Fruit fly (Drosophila melanogaster) whole organism: ENCODE measurements around the gene CG14657.

Experiments
- CG8478 ChIP-seq: fragments of >200 bp; optimal IDR thresholded peaks from 2 replicates; lab custom pipeline; 2018; ENCODE audit warnings: inconsistent platforms
- Dll ChIP-seq: fragments of >200 bp; optimal IDR thresholded peaks from 2 replicates; lab custom pipeline; 2017
- EcR ChIP-seq, 2 experiments: fragments of >200 bp; optimal IDR thresholded peaks; 2 replicates each; lab custom pipeline; 2017; ENCODE audit warnings: missing biosample characterization in 2 of 2, missing genetic modification characterization in 2 of 2, missing genetic modification reagents in 2 of 2
- pan ChIP-seq: fragments of >200 bp; optimal IDR thresholded peaks from 2 replicates; lab custom pipeline; 2017
- psq ChIP-seq: fragments of >200 bp; optimal IDR thresholded peaks from 2 replicates; lab custom pipeline; 2017
- usp ChIP-seq: fragments of >200 bp; optimal IDR thresholded peaks from 2 replicates; lab custom pipeline; 2017; ENCODE audit warnings: missing biosample characterization, missing genetic modification characterization, mixed read lengths

Gene CG14657

DNA sequence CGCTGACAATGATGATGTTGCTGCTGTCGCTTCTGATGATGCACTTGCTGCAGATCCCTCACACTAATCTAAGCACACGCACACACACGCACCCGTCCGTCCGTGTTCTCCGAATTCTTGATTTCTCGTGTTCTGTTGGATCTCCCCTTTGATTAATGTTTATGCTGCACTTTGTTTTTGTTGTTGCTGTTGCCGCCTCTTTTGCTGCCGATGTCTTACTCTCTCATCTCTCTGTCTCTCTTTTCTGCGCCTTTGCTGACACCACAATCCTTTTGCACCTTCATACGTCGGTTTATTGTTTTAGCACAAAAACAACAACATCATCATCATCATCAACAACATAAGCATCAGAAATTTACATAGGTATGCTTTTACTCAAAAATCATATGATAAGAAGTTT is 23.2 kb downstream of the CG14657 start:
- TF ChIP-seq pan (lab: Kevin White, UChicago) (no peak), usp (GFP tag; lab: Kevin White, UChicago) (no peak), Dll (no peak), CG8478 (lab: Kevin White, UChicago) (no peak), psq (no peak), EcR (GFP tag; optimal IDR thresholded peaks at IDR 0.05; lab: Kevin White, UChicago) (no peak)

DNA sequence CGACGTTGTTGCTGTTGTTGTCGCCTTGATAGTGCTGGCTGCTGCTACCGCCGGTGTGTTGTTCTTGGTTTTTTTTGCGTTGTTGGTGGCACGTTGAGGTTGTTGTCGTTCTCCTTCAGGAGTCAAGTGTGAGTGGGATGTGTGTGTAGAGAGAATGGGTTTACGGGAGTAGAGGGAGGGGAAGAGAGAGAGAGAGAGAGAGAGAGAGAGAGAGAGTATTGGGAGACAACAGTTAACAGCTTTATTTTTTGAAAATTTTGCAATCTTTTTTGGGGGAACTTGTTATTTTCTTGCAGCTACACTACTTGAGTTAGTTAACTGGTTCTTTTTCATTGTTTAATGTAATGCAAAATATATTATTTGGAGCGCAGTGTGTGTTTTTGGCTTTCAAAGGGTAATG is 23.6 kb downstream of the CG14657 start:
- TF ChIP-seq psq, result no peak
- no peak for TF ChIP-seq Dll
- no peak for TF ChIP-seq EcR (GFP tag; optimal IDR thresholded peaks at IDR 0.05; lab: Kevin White, UChicago)
- TF ChIP-seq pan (lab: Kevin White, UChicago), result no peak
- no peak for TF ChIP-seq usp (GFP tag; lab: Kevin White, UChicago)
- TF ChIP-seq CG8478 (lab: Kevin White, UChicago), result no peak

DNA sequence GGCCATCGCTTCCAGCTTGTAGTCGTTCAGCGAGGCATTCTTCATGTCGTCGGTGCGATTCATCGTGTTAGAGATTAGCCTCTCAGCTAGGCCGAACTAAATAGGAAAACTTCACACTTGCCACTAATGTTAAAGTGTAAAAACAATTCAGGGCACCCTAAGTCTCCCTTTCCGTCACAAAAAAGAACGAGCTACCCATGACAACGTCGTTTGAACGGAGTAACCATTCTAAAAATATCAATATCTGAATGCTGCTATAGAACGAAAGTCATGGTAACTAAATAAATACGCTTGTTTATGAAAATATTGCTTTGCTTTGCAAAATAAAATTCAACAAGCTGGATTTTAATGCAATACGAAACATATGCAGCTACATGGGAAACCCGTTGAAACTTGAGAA is 36.6 kb downstream of the CG14657 start, which contains the start of gene Ccdc39:
Gene Ccdc39, minus strand, starts transcription at position 101 of the 400 bp plus-strand sequence.
- no peak for TF ChIP-seq Dll
- TF ChIP-seq CG8478 (lab: Kevin White, UChicago), result no peak

DNA sequence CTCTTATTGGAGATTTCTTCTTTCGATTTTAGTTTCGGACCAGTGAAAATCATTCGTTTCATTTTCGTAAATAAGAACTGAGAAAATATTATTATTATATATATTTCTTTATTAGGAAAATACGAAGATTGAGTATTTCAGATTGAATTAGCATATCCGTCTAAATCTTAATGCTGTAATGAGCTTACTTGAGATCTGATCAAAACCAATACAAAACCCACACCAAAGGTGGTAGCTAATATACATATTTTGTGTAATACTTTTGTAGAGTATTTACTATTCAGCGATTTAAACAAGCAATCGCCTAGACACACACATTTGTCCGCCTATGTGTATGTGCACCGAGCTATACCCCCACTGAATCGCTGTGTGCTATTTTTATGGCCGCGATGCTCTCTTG is 40.5 kb downstream of the CG14657 start:
- TF ChIP-seq usp (GFP tag; lab: Kevin White, UChicago) (no peak), EcR (GFP tag; optimal IDR thresholded peaks at IDR 0.05; lab: Kevin White, UChicago) (no peak), Dll (no peak), psq (no peak)

DNA sequence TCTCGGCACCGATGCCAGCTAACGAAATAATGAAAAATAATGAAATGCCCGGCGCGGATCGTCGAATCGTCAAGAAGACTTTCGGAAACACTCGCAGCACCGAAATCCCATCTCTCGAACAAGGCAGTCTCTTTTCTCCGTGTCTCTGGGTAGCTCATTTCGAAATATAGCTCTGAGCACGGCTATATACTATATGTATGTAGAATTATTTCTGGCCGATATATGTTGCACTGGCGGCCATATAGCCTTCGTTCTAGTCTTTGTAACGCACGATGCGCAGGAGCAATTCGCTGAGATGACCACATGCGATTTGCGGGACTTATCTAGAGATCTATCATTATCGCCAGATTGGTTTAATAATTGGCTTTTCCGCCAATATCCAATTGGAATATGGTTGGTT is 41.0 kb downstream of the CG14657 start, which contains the start of gene CG14655:
Gene CG14655, minus strand, starts transcription at position 41 of the 400 bp plus-strand sequence.
- TF ChIP-seq psq (no peak), EcR (GFP tag; optimal IDR thresholded peaks at IDR 0.05; lab: Kevin White, UChicago) (no peak), pan (lab: Kevin White, UChicago) (no peak), Dll (no peak), CG8478 (lab: Kevin White, UChicago) (no peak), usp (GFP tag; lab: Kevin White, UChicago) (no peak)

DNA sequence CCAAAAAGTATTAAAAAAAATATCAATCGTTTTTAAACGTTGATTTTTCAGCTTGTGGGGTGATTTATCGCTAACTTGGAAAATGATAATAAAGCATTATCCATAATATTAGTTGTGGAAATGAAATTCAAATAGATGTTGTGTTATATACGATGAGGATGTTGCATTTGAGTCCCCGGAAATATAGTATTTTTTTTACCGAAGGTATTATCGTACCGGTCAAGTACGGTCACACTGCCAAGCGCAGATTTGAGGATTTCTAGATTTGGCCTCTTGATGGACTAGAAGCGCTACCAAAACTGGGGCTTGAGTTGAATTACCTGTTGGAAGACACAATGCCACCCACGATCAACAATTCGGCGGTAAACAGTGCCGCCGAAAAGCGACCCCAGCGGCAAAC is 45.9 kb downstream of the CG14657 start:
- TF ChIP-seq Dll, result no peak
- no peak for TF ChIP-seq usp (GFP tag; lab: Kevin White, UChicago)
- TF ChIP-seq psq, result no peak
- TF ChIP-seq EcR (GFP tag; optimal IDR thresholded peaks at IDR 0.05; lab: Kevin White, UChicago), result no peak
- TF ChIP-seq pan (lab: Kevin White, UChicago), result no peak
- TF ChIP-seq CG8478 (lab: Kevin White, UChicago), result no peak

DNA sequence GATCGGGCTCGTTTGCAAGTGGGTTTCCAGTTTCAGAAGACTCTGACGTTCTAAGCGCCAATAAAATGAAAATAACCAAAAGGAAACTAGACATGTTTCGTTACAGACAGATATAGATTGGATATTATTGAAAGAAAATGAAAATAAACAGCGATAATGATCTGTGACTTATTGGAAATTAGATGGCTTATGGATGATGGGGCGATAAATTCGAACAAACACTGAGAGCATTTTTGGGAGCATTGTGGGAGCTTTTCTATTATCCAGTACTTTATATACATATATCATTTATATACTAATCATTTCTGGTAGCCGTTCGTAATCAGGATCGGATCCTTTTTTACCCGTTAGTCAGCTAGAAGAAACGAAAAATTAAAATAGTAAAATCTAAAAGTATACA is 46.3 kb downstream of the CG14657 start, which contains the start of gene CG44088:
Gene CG44088, minus strand, starts transcription at position 101 of the 400 bp plus-strand sequence.
- TF ChIP-seq EcR (GFP tag; optimal IDR thresholded peaks at IDR 0.05; lab: Kevin White, UChicago), result no peak
- TF ChIP-seq psq, result no peak
- no peak for TF ChIP-seq Dll
- no peak for TF ChIP-seq usp (GFP tag; lab: Kevin White, UChicago)
- no peak for TF ChIP-seq pan (lab: Kevin White, UChicago)

DNA sequence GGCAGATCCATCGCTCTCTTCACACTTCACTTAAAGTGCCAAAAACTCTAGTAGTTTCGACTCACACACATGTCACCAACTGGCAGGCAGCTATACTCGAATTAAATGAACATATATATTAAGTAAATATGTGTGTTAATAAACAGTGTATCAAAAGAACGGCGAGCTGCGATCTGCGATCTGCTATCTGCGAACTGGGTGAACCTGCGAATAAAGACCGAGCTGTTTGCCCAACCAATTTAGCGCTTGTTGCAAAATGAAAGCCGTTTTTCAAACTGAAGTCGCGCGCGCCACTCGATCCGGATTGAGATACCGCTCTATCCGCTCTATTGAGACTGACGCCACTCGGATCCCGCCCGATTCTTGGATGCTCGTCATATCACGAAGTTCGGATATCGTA is 48.1 kb downstream of the CG14657 start, which contains the start of gene CG44098:
Gene CG44098, minus strand, starts transcription at position 101 of the 400 bp plus-strand sequence.
- TF ChIP-seq pan (lab: Kevin White, UChicago), result no peak
- TF ChIP-seq CG8478 (lab: Kevin White, UChicago), result no peak
- TF ChIP-seq psq, result no peak
- TF ChIP-seq Dll, result no peak
- no peak for TF ChIP-seq usp (GFP tag; lab: Kevin White, UChicago)
- TF ChIP-seq EcR (GFP tag; optimal IDR thresholded peaks at IDR 0.05; lab: Kevin White, UChicago), result no peak

DNA sequence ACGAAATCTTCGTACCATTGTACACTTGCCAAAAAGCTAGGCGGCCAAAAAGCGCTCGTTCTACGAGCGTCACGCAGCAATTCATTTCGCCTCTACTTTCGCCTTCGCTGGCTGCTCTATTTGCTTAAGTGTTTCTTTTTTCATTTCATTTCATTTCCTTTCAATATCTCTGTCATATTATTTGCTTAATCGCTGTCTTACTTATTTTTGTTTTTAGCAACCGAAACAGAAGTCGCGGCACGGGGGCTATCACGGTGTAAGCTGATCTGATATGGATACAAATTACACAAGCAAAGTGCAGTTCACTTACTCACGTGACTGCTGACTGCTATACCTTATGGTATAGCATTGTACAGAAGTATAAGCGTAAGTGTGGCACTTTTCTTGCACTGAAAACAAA is 49.9 kb downstream of the CG14657 start:
- TF ChIP-seq EcR (GFP tag; optimal IDR thresholded peaks at IDR 0.05; lab: Kevin White, UChicago), result no peak
- TF ChIP-seq pan (lab: Kevin White, UChicago), result no peak
- TF ChIP-seq psq, result no peak
- no peak for TF ChIP-seq usp (GFP tag; lab: Kevin White, UChicago)
- no peak for TF ChIP-seq CG8478 (lab: Kevin White, UChicago)
- no peak for TF ChIP-seq Dll

DNA sequence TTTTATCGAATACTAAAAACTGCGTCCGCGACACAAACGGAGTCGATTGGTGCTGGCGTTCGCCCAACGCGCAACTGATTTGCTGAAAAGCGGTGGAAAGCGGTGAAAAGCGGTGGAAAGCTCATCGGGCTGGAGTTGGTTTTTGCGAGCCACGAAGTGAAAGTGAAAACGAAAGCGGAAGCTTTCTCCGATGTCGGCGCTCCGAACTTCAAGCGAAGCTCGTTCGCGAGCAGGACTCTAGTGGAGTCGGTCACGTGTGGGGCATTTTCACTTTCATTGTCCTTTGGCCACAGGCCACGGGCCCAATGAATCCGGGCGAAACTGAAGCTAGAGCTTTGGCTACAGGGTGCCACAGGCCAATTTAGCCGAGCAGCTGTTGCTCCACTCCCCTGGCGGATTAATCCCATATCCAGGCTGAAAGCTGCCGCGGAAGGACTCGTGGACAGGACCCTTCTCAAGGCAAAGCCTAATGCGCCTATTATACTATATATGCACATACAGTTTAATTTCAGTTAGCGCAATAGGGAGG is 52.5 kb downstream of the CG14657 start:
- TF ChIP-seq EcR (GFP tag; optimal IDR thresholded peaks at IDR 0.05; lab: Kevin White, UChicago) (no peak), pan (lab: Kevin White, UChicago) (no peak), Dll (no peak), usp (GFP tag; lab: Kevin White, UChicago) (no peak), psq (no peak), CG8478 (lab: Kevin White, UChicago) (no peak)
